Worm (Caenorhabditis elegans) whole organism, L4 larva: ENCODE data around the gene lin-31.
A peak's percentile ranks its signal among the peaks of the same experiment; 100 is the strongest.

ENCODE experiments used
- D1046.2 ChIP-seq: fragments of 200-800 bp; sonication (Bioruptor generic); IDR thresholded peaks from 2 replicates; pipeline ENCODE4 v1.3.6; 2022; ENCODE audit warnings: missing genetic modification characterization, missing compliant biosample characterization
- F49E8.2 ChIP-seq: sonication (generic microtip); optimal IDR thresholded peaks from 2 replicates; lab custom pipeline; 2016; ENCODE audit warnings: missing compliant biosample characterization, mild to moderate bottlenecking, missing genetic modification characterization, borderline replicate concordance
- T20F7.1 ChIP-seq: fragments of 200-800 bp; sonication (Bioruptor generic); optimal IDR thresholded peaks from 2 replicates; lab custom pipeline; 2018; ENCODE audit warnings: mild to moderate bottlenecking, missing genetic modification characterization, missing compliant biosample characterization
- Y105C5A.15 ChIP-seq: fragments of 200-800 bp; sonication (Bioruptor generic); IDR thresholded peaks from 2 replicates; pipeline ENCODE4 v1.3.6; 2022; ENCODE audit warnings: missing genetic modification characterization, missing compliant biosample characterization
- Y5F2A.4 ChIP-seq: fragments of 200-800 bp; sonication (Bioruptor generic); optimal IDR thresholded peaks from 2 replicates; lab custom pipeline; 2018; ENCODE audit warnings: mild to moderate bottlenecking, missing genetic modification characterization, missing compliant biosample characterization
- ZK546.5 ChIP-seq, 2 experiments: sonication (generic microtip); optimal IDR thresholded peaks; 2 replicates each; lab custom pipeline; 2017; ENCODE audit warnings: missing biosample characterization in 2 of 2, missing genetic modification characterization in 2 of 2
- aha-1 ChIP-seq: fragments of 150-350 bp; peaks from one replicate; lab custom pipeline; 2014; ENCODE audit warnings: missing biosample characterization, missing genetic modification characterization
- aly-2 ChIP-seq: sonication (generic microtip); optimal IDR thresholded peaks from 2 replicates; lab custom pipeline; 2018; ENCODE audit warnings: missing biosample characterization, missing genetic modification characterization
- arid-1 ChIP-seq: fragments of 200-800 bp; sonication (Bioruptor generic); conservative IDR thresholded peaks from 2 replicates; pipeline ENCODE4 v1.3.6; 2022; ENCODE audit warnings: missing genetic modification reagents, missing genetic modification characterization, missing compliant biosample characterization
- ceh-28 ChIP-seq: fragments of 150-350 bp; optimal IDR thresholded peaks from 2 replicates; lab custom pipeline; 2014; ENCODE audit warnings: missing biosample characterization, missing genetic modification reagents, missing genetic modification characterization
- ceh-62 ChIP-seq: sonication (generic microtip); optimal IDR thresholded peaks from 2 replicates; lab custom pipeline; 2017; ENCODE audit warnings: missing biosample characterization, missing genetic modification characterization
- cey-2 ChIP-seq: sonication (generic microtip); optimal IDR thresholded peaks from 3 replicates; lab custom pipeline; 2017; ENCODE audit warnings: missing genetic modification characterization, mild to moderate bottlenecking, missing compliant biosample characterization, antibody characterized with exemption, borderline replicate concordance; ENCODE audit not compliant: insufficient read depth
- ctbp-1 ChIP-seq: fragments of 200-800 bp; sonication (Bioruptor generic); IDR thresholded peaks from 2 replicates; pipeline ENCODE4 v1.3.6; 2022; ENCODE audit warnings: missing genetic modification reagents, missing genetic modification characterization, missing compliant biosample characterization
- daf-12 ChIP-seq: fragments of 150-350 bp; optimal IDR thresholded peaks from 2 replicates; lab custom pipeline; 2014; ENCODE audit warnings: missing biosample characterization, missing genetic modification reagents, missing genetic modification characterization
- lim-7 ChIP-seq: fragments of 200-800 bp; sonication (Bioruptor generic); IDR thresholded peaks from 2 replicates; pipeline ENCODE4 v1.3.6; 2022; ENCODE audit warnings: missing genetic modification characterization, missing compliant biosample characterization
- lin-13 ChIP-seq: fragments of 150-350 bp; optimal IDR thresholded peaks from 2 replicates; lab custom pipeline; 2014; ENCODE audit warnings: missing biosample characterization, missing genetic modification reagents, missing genetic modification characterization
- lin-39 ChIP-seq: fragments of 150-350 bp; optimal IDR thresholded peaks from 2 replicates; lab custom pipeline; 2014; ENCODE audit warnings: missing biosample characterization, missing genetic modification reagents, missing genetic modification characterization
- madf-5 ChIP-seq, 2 experiments: fragments of 200-800 bp; sonication (Bioruptor generic); IDR thresholded peaks; 2 replicates each; pipeline ENCODE4 v1.3.6; 2022; ENCODE audit warnings: missing compliant biosample characterization in 2 of 2, missing genetic modification characterization in 2 of 2
- madf-9 ChIP-seq: fragments of 200-800 bp; sonication (Bioruptor generic); conservative IDR thresholded peaks from 2 replicates; pipeline ENCODE4 v1.3.6; 2022; ENCODE audit warnings: missing genetic modification reagents, missing genetic modification characterization, missing compliant biosample characterization
- mes-2 ChIP-seq: sonication (generic microtip); optimal IDR thresholded peaks from 2 replicates; lab custom pipeline; 2016; ENCODE audit warnings: missing genotype, mild to moderate bottlenecking, missing genetic modification characterization, missing compliant biosample characterization; ENCODE audit not compliant: poor library complexity, severe bottlenecking
- nhr-10 ChIP-seq: fragments of 150-350 bp; optimal IDR thresholded peaks from 2 replicates; lab custom pipeline; 2014; ENCODE audit warnings: missing biosample characterization, missing genetic modification characterization
- nhr-11 ChIP-seq: fragments of 150-350 bp; optimal IDR thresholded peaks from 2 replicates; lab custom pipeline; 2014; ENCODE audit warnings: missing biosample characterization, missing genetic modification characterization
- nhr-237 ChIP-seq: sonication (generic microtip); optimal IDR thresholded peaks from 2 replicates; lab custom pipeline; 2017; ENCODE audit warnings: missing biosample characterization, missing genetic modification characterization
- nhr-25 ChIP-seq: sonication (generic microtip); optimal IDR thresholded peaks from 2 replicates; lab custom pipeline; 2017; ENCODE audit warnings: missing genetic modification characterization, mild to moderate bottlenecking, missing compliant biosample characterization, antibody characterized with exemption, moderate library complexity, borderline replicate concordance; ENCODE audit not compliant: insufficient read depth
- nhr-77 ChIP-seq: fragments of 150-350 bp; optimal IDR thresholded peaks from 2 replicates; lab custom pipeline; 2014; ENCODE audit warnings: missing biosample characterization, missing genetic modification characterization
- rbr-2 ChIP-seq: sonication (generic microtip); optimal IDR thresholded peaks from 2 replicates; lab custom pipeline; 2016; ENCODE audit warnings: missing genotype, missing genetic modification characterization, missing compliant biosample characterization
- sdz-12 ChIP-seq: fragments of 200-800 bp; sonication (Bioruptor generic); optimal IDR thresholded peaks from 2 replicates; lab custom pipeline; 2018; ENCODE audit warnings: mild to moderate bottlenecking, missing genetic modification characterization, missing compliant biosample characterization
- set-16 ChIP-seq: fragments of 200-800 bp; sonication (Bioruptor generic); IDR thresholded peaks from 2 replicates; pipeline ENCODE4 v1.3.6; 2022; ENCODE audit warnings: missing genetic modification reagents, missing genetic modification characterization, missing compliant biosample characterization
- skn-1 ChIP-seq: fragments of 150-350 bp; optimal IDR thresholded peaks from 2 replicates; lab custom pipeline; 2014; ENCODE audit warnings: missing biosample characterization, missing genetic modification characterization
- snpc-1.2 ChIP-seq: fragments of 200-800 bp; sonication (Bioruptor generic); IDR thresholded peaks from 2 replicates; pipeline ENCODE4 v1.3.6; 2022; ENCODE audit warnings: missing genetic modification reagents, missing genetic modification characterization, missing compliant biosample characterization
- spr-1 ChIP-seq: sonication (generic microtip); optimal IDR thresholded peaks from 2 replicates; lab custom pipeline; 2016; ENCODE audit warnings: mild to moderate bottlenecking, missing genetic modification characterization, missing compliant biosample characterization
- tra-1 ChIP-seq: fragments of 200-800 bp; sonication (Bioruptor generic); IDR thresholded peaks from 2 replicates; pipeline ENCODE4 v1.3.6; 2022; ENCODE audit warnings: missing genetic modification reagents, missing genetic modification characterization, missing compliant biosample characterization
- unc-130 ChIP-seq: sonication (generic microtip); optimal IDR thresholded peaks from 2 replicates; lab custom pipeline; 2016; ENCODE audit warnings: missing genetic modification reagents, missing genetic modification characterization, missing compliant biosample characterization
- unc-39 ChIP-seq: sonication (generic microtip); optimal IDR thresholded peaks from 2 replicates; lab custom pipeline; 2017; ENCODE audit warnings: missing biosample characterization, missing genetic modification characterization
- unc-62 ChIP-seq, 3 experiments: fragments of 150-350 bp in 1 of 3; sonication (generic microtip); optimal IDR thresholded peaks in 2 of 3; peaks in 1 of 3; 1 replicate in 1 of 3; 2 replicates in 2 of 3; lab custom pipeline; 2014 to 2017; ENCODE audit warnings: missing biosample characterization in 3 of 3, missing genetic modification characterization in 3 of 3, missing genetic modification reagents in 3 of 3, missing genotype in 1 of 3
- vab-7 ChIP-seq: fragments of 200-800 bp; sonication (Bioruptor generic); IDR thresholded peaks from 2 replicates; pipeline ENCODE4 v1.3.6; 2022; ENCODE audit warnings: missing genetic modification reagents, missing genetic modification characterization, missing compliant biosample characterization
- zip-2 ChIP-seq: fragments of 150-350 bp; optimal IDR thresholded peaks from 2 replicates; lab custom pipeline; 2014; ENCODE audit warnings: missing biosample characterization, missing genetic modification characterization
- ztf-11 ChIP-seq: fragments of 150-350 bp; optimal IDR thresholded peaks from 2 replicates; lab custom pipeline; 2014; ENCODE audit warnings: missing biosample characterization, missing genetic modification characterization

lin-31 gene

DNA sequence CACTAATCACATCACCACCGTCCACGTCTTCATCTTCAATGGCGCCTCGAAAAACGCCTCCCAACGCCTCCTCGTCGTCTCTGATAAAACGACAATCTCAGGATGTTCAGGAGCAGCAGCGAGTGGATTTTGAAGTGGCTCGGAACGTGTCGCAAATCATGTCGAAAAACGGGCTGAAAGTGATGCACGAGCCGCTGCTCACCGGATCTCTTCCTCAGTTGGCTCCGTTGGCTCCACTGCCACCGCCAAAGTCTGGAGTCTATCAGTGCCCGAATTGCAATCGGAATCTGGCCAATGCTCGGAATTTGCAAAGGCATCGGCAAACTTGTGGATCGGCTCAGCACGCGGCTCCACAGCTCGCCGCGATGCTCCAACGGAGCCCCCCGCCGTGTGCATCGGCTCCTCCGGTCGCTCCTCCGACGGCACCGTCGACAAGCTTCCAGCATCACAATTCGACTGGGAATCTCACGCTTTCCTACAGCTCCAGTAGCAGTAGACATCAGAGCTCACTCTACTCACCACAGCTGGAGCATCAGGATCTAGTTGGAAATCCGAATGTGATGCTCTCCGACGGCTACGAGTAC is 18.0 kb upstream of the lin-31 start:
- TF ChIP-seq set-16 (peak; percentile 94), aha-1 (tag; lab: Kevin White, UChicago) (peak; percentile 96), unc-39 (tag; lab: Kevin White, UChicago) (no peak)

DNA sequence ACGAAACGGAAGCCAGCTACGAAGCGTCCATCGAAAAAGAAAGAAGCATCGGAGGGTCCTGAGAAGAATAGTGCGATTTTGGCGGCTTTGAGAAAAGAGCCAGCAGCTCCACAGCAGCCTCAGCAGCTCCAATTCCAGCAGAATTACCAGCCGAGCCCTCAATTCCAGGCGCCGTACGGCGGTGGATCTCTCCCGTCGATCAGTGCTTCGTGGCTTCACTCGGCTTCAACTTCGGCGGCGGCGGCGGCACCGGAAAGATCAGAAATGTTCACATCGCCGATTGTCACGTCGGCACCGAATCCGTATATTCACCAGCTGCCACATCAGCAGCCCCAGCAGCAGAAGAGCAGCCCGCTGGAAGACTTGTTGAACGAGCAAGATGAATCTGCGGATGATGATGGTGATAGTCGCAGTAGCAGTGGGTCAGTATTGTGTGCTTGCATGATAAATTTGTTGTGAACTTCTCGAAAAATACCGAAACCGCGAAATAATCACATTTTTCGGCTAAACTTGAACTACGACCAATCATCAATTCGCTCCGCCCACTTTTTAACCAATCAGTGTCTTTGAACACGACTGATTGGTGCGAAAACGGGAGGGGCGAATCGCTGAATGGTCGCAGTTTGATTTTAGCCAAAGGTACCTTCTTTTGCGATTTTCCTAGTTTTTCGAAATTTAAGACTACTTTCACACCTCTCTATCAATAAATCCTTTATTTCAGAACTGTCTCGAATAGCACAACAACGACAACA is 16.5 kb upstream of the lin-31 start:
- TF ChIP-seq lin-13 (GFP tag; lab: Kevin White, UChicago) (no peak), set-16 (peak; percentile 93), ctbp-1 (GFP tag; lab: Robert Waterston, UW) (no peak), sdz-12 (no peak), nhr-10 (tag; lab: Kevin White, UChicago) (no peak), F49E8.2 (no peak), ZK546.5 (tag; optimal IDR thresholded peaks at IDR 0.05; lab: Kevin White, UChicago) (no peak), spr-1 (no peak), unc-62 (GFP tag; optimal IDR thresholded peaks at IDR 0.05 in 1 of 2; lab: Kevin White, UChicago) (peak in 1 of 2 experiments; percentile 41), unc-62 (tag; optimal IDR thresholded peaks at IDR 0.05; lab: Kevin White, UChicago) (no peak), arid-1 (GFP tag; lab: Robert Waterston, UW) (0 out of 2 replicates have a peak, but pooled peaks have one; percentile 46), cey-2 (tag; lab: Kevin White, UChicago) (no peak), lin-39 (tag; lab: Kevin White, UChicago) (no peak), D1046.2 (no peak), aly-2 (tag; lab: Kevin White, UChicago) (no peak), zip-2 (tag; lab: Kevin White, UChicago) (no peak)

DNA sequence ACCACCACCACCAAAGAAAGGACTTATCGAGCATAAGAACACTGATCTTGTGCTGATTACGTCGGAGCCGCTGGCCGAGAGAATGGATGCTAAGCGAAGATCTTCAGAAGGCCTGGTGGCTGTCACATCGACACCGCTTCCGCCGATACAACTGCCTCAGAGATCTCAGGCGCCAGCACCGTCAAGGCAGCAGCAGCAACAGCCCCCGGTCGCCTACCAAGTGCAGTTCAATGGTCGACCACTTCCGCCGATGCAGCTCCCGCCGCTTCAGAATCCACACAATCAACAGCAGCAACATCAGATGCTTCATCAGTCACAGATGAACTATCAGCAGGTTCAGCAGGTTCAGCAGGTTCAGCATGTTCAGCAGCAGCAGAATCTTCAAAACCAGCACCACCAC is 15.3 kb upstream of the lin-31 start:
- TF ChIP-seq T20F7.1 (GFP tag; lab: Kevin White, UChicago) (no peak), set-16 (peak; percentile 69), snpc-1.2 (GFP tag; lab: Robert Waterston, UW) (no peak), madf-9 (GFP tag; lab: Robert Waterston, UW) (no peak), ceh-62 (tag; lab: Kevin White, UChicago) (no peak), lin-39 (tag; lab: Kevin White, UChicago) (no peak), skn-1 (tag; lab: Kevin White, UChicago) (no peak), daf-12 (tag; lab: Kevin White, UChicago) (no peak), unc-130 (GFP tag; lab: Kevin White, UChicago) (no peak), ztf-11 (no peak), nhr-10 (tag; lab: Kevin White, UChicago) (no peak), aha-1 (tag; lab: Kevin White, UChicago) (peak; percentile 45), nhr-77 (tag; lab: Kevin White, UChicago) (no peak), vab-7 (GFP tag; lab: Robert Waterston, UW) (no peak), mes-2 (tag; lab: Kevin White, UChicago) (no peak), nhr-237 (tag; lab: Kevin White, UChicago) (no peak), tra-1 (GFP tag; lab: Robert Waterston, UW) (no peak)
- TF ChIP-seq, all 104 proteins: peak for 2

DNA sequence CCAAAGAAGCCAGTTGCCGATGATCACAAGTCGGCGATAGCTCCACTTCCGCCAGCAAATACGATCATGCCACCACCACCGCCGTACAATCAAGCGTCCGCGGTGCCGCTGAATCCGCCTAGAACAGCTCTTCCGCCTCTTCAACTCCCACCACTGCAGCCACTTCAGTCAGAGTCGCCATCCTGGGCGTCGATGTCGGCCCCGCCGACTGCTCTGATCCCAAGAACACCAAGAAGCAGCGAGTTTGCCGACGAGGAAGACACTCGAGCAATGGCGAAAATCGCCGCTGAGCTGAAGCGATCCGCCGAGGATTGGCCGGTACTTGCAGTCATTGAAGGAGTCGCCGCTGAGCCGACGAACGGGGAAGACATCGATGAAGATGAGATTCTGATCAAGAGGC is 14.3 kb upstream of the lin-31 start:
- TF ChIP-seq spr-1 (no peak), set-16 (peak; percentile 90), lim-7 (GFP tag; lab: Robert Waterston, UW) (no peak), zip-2 (tag; lab: Kevin White, UChicago) (no peak), aha-1 (tag; lab: Kevin White, UChicago) (peak; percentile 11)

DNA sequence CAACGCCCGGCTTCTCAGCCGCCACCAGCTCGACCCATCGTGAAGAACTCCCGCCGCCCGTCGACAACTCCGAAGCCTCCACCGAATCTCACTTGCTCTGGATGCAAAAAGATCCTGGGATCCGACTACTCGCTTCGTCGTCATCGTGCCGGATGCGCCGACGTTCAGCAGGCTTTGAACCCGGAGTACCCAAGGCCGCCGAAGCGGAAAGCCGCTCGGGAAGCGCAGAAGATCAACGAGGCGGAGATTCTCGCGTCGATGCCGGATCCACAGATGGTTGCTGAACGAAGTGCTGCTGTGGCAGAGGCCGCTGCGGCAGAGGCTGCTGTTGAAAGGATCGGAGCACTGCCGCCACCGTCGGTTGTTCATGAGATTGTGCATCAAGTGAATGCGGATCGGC is 13.5 kb upstream of the lin-31 start:
- no peak for TF ChIP-seq nhr-11 (tag; lab: Kevin White, UChicago)
- no peak for TF ChIP-seq madf-9 (GFP tag; lab: Robert Waterston, UW)
- TF ChIP-seq nhr-25: no peak
- TF ChIP-seq Y5F2A.4 (GFP tag; lab: Kevin White, UChicago): no peak
- no peak for TF ChIP-seq skn-1 (tag; lab: Kevin White, UChicago)
- peak; percentile 95 for TF ChIP-seq set-16
- no peak for TF ChIP-seq rbr-2 (tag; lab: Kevin White, UChicago)
- TF ChIP-seq madf-5 (GFP tag; IDR thresholded peaks at IDR 0.05; lab: Robert Waterston, UW): no peak
- no peak for TF ChIP-seq lin-13 (GFP tag; lab: Kevin White, UChicago)
- no peak for TF ChIP-seq ceh-28 (tag; lab: Kevin White, UChicago)
- TF ChIP-seq unc-130 (GFP tag; lab: Kevin White, UChicago): no peak
- no peak for TF ChIP-seq T20F7.1 (GFP tag; lab: Kevin White, UChicago)
- no peak for TF ChIP-seq arid-1 (GFP tag; lab: Robert Waterston, UW)
- TF ChIP-seq Y105C5A.15 (GFP tag; lab: Robert Waterston, UW): peak; percentile 33; the same call in 1 of the 2 replicates
- TF ChIP-seq, all 104 proteins: peak for 2
